Worm (Caenorhabditis elegans) whole organism, young adult: ENCODE results near the gene mics-1.

Experiments used
- D2030.7 ChIP-seq: fragments of 200-800 bp; sonication (Bioruptor generic); IDR thresholded peaks from 2 replicates; pipeline ENCODE4 v1.3.6; 2022; ENCODE audit warnings: missing genetic modification reagents, missing genetic modification characterization, missing compliant biosample characterization
- F49E8.2 ChIP-seq: sonication (generic microtip); optimal IDR thresholded peaks from 3 replicates; lab custom pipeline; 2017; ENCODE audit warnings: missing genetic modification characterization, mild to moderate bottlenecking, missing compliant biosample characterization, antibody characterized with exemption, moderate library complexity; ENCODE audit not compliant: insufficient read depth
- Y53F4B.3 ChIP-seq: fragments of 200-800 bp; sonication (Bioruptor generic); IDR thresholded peaks from 2 replicates; pipeline ENCODE4 v1.3.6; 2022; ENCODE audit warnings: missing genetic modification reagents, missing genetic modification characterization, missing compliant biosample characterization
- him-1 ChIP-seq: sonication (generic microtip); optimal IDR thresholded peaks from 2 replicates; lab custom pipeline; 2016; ENCODE audit warnings: missing genotype, missing genetic modification reagents, missing genetic modification characterization, missing compliant biosample characterization
- hrde-1 ChIP-seq: sonication (generic microtip); optimal IDR thresholded peaks from 2 replicates; lab custom pipeline; 2016; ENCODE audit warnings: missing genetic modification characterization, mild to moderate bottlenecking, missing compliant biosample characterization, moderate library complexity, missing genotype, missing genetic modification reagents, borderline replicate concordance
- rcor-1 ChIP-seq: fragments of 200-800 bp; sonication (Bioruptor generic); IDR thresholded peaks from 2 replicates; pipeline ENCODE4 v1.3.6; 2022; ENCODE audit warnings: missing genetic modification reagents, missing genetic modification characterization, missing compliant biosample characterization
- repo-1 ChIP-seq: sonication (generic microtip); optimal IDR thresholded peaks from 2 replicates; lab custom pipeline; 2017; ENCODE audit warnings: mild to moderate bottlenecking, missing genetic modification characterization, missing compliant biosample characterization
- unc-130 ChIP-seq: sonication (generic microtip); optimal IDR thresholded peaks from 2 replicates; lab custom pipeline; 2016; ENCODE audit warnings: missing genetic modification reagents, missing genetic modification characterization, missing compliant biosample characterization
- unc-62 ChIP-seq: fragments of 150-350 bp; optimal IDR thresholded peaks from 2 replicates; lab custom pipeline; 2014; ENCODE audit warnings: missing biosample characterization, missing genetic modification reagents, missing genetic modification characterization
- ztf-18 ChIP-seq: sonication (generic microtip); optimal IDR thresholded peaks from 2 replicates; lab custom pipeline; 2016; ENCODE audit warnings: missing genotype, mild to moderate bottlenecking, missing genetic modification characterization, missing compliant biosample characterization

DNA sequence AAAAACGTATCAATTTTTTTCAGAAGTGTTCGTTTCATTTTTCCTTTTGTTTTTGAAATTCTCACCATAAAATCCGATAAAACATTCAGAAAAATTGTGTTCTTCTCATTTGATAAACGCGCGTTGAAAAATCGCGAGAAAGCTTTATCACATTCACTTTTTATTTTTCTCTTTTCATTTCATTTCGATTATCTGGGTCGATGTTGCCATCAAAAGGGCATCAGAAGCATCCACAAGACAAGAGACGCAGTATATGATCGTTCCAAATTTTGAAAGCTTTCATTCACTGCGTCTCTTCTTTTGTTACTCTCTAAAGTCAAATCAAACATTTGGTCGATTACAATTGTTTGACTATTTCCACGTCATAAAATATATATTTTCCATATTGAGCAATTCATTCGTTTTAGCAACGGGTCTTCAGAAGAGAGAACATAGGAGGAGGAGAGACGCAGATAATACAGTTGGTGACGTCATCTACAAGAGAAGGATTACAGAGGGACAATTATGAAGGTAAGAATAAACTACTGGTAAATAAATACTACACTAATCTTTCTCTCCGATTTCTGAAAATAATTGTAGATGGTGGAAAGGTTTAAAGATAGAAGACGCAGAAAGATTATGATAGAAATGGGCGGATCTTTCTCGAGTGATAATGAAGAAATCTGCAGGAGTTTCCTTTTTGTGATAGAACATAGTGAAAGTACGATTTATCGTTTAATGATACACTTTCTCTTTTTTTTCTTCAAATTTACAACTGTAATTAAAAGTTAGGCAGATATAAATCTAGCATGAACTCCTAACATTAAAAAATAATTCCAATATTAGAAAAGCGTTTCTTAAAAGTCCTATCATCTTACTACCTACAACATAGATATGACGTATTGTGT is 24.2 kb upstream of the mics-1 start, which contains the start of gene H27A22.1:
- no peak for TF ChIP-seq unc-62 (GFP tag; lab: Kevin White, UChicago)
- TF ChIP-seq unc-130 (GFP tag; lab: Kevin White, UChicago) = no peak
- TF ChIP-seq Y53F4B.3 (GFP tag; lab: Robert Waterston, UW) = no peak
- TF ChIP-seq D2030.7 = no peak
- no peak for TF ChIP-seq rcor-1 (GFP tag; lab: Robert Waterston, UW)
- TF ChIP-seq ztf-18 (tag; lab: Kevin White, UChicago) = no peak
- no peak for TF ChIP-seq F49E8.2 (tag; lab: Kevin White, UChicago)
- TF ChIP-seq hrde-1 (tag; lab: Kevin White, UChicago) = no peak
- no peak for TF ChIP-seq repo-1 (tag; lab: Kevin White, UChicago)
- no peak for TF ChIP-seq him-1 (tag; lab: Kevin White, UChicago)
